Fruit fly (Drosophila melanogaster): ENCODE measurements around the gene CG3071.

DNA sequence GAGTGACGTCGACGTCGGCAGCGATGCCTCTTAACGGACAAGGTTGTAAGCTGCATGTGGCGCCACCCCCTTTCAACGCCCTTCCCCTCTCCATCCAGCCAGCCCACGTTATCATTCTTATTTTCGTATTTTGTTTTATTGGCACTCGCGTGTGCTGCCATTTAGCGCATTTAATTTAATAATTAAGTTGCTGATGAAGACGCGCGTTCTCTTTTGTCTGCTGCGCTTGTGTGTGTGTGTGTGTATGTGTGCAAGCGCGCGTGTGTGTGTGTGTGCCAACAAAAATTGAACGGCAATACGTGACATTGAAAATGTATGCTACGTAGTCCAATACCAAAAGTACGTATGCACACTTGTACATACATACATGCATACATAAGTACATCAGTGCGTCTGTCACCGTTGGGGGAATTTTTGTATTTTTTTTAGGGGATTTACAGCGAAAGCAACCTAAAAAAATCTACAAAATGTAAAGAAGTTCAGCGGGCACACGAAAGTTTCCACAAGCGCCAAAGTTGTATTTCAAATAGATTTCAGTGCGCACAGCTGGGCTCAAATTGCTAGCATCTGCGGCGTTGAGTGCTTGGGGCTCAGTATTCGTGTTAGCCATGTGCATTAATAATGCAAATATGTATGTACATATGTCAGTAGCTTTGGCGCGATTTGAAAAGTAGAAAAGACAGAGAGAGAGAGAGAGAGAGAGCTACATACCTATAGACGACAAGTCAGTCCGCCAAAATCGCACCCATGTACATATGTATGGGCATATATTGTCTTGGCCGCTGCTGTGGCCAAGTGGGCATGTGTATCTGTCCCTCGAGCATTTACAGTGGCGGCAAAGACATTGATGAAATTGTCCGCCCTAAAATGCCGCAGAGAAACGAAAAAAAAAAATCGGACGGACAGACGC, 39.2 kb downstream of the CG3071 start:
- no peak for TF ChIP-seq Mio (GFP tag; optimal IDR thresholded peaks at IDR 0.05)
- TF ChIP-seq tai (GFP tag; optimal IDR thresholded peaks at IDR 0.05) = no peak
- TF ChIP-seq foxo (GFP tag; optimal IDR thresholded peaks at IDR 0.05) = peak; percentile 16 to 79
